Worm (Caenorhabditis elegans) whole organism, mixed stage, embryonic: ENCODE results near the gene F09G8.10.

ENCODE experiments used
- elt-1 ChIP-seq: sonication (generic microtip); optimal IDR thresholded peaks from 2 replicates; lab custom pipeline; 2017; ENCODE audit warnings: missing genetic modification characterization, mild to moderate bottlenecking, missing compliant biosample characterization, antibody characterized with exemption, moderate library complexity, borderline replicate concordance; ENCODE audit not compliant: insufficient read depth
- mab-5 ChIP-seq: fragments of 150-350 bp; optimal IDR thresholded peaks from 2 replicates; lab custom pipeline; 2014; ENCODE audit warnings: missing biosample characterization, missing genetic modification characterization
- mep-1 ChIP-seq: fragments of 150-350 bp; optimal IDR thresholded peaks from 2 replicates; lab custom pipeline; 2017; ENCODE audit warnings: missing biosample characterization, missing genetic modification reagents, missing genetic modification characterization, inconsistent platforms
- unc-39 ChIP-seq: fragments of 150-350 bp; optimal IDR thresholded peaks from 2 replicates; lab custom pipeline; 2014; ENCODE audit warnings: missing biosample characterization, missing genetic modification characterization
- unc-62 ChIP-seq: fragments of 150-350 bp; optimal IDR thresholded peaks from 2 replicates; lab custom pipeline; 2014; ENCODE audit warnings: missing biosample characterization, missing genetic modification reagents, missing genetic modification characterization
- ztf-11 ChIP-seq: fragments of 150-350 bp; optimal IDR thresholded peaks from 2 replicates; lab custom pipeline; 2014; ENCODE audit warnings: missing biosample characterization, missing genetic modification characterization

DNA sequence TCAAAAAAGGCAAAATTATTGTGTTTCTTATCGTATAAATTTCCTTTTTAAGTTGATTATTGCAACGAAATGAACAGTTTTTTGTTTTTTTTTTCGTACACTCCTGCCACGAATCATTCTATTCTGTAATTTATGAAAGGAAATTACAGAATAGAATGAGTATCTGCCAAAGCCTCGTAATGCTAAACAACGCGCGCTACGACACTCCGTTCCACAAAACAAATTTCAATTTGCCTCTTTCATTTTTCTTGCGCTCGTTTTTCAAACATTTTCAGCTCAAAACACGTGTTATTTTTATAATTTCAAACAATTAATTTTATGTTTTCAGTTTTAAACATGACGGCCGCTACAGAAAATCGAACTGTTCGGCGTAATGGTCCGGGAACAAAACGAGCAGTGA lies 47.2 kb downstream of the F09G8.10 start, which contains the start of gene mob-4:
- TF ChIP-seq ztf-11 (tag; lab: Kevin White, UChicago) (no peak), mep-1 (tag; lab: Kevin White, UChicago) (no peak), unc-62 (GFP tag; lab: Kevin White, UChicago) (no peak), elt-1 (tag; lab: Kevin White, UChicago) (no peak), mab-5 (tag; lab: Kevin White, UChicago) (no peak), unc-39 (tag; lab: Kevin White, UChicago) (no peak)
